Worm (Caenorhabditis elegans) whole organism, L3 larva: Measurements from ENCODE around the gene tpi-1.

Experiments used
- ama-1 ChIP-seq: fragments of 150-350 bp; optimal IDR thresholded peaks from 2 replicates; lab custom pipeline; 2018
- ceh-82 ChIP-seq: fragments of 150-350 bp; optimal IDR thresholded peaks from 2 replicates; lab custom pipeline; 2014; ENCODE audit warnings: missing biosample characterization, missing genetic modification characterization
- elt-2 ChIP-seq: sonication (generic microtip); optimal IDR thresholded peaks from 2 replicates; lab custom pipeline; 2016; ENCODE audit warnings: missing genetic modification reagents, mild to moderate bottlenecking, missing genetic modification characterization, missing compliant biosample characterization
- fkh-10 ChIP-seq: sonication (generic microtip); optimal IDR thresholded peaks from 2 replicates; lab custom pipeline; 2017; ENCODE audit warnings: missing biosample characterization, missing genetic modification reagents, missing genetic modification characterization
- pha-4 ChIP-seq: fragments of 150-350 bp; optimal IDR thresholded peaks from 2 replicates; lab custom pipeline; 2014; ENCODE audit warnings: missing biosample characterization, missing genetic modification reagents, missing genetic modification characterization
- pqm-1 ChIP-seq: fragments of 150-350 bp; optimal IDR thresholded peaks from 2 replicates; lab custom pipeline; 2017; ENCODE audit warnings: missing biosample characterization, missing genetic modification characterization, inconsistent platforms
- zag-1 ChIP-seq: fragments of 150-350 bp; optimal IDR thresholded peaks from 2 replicates; lab custom pipeline; 2014; ENCODE audit warnings: missing biosample characterization, missing genetic modification characterization

- TF ChIP-seq elt-2 (peak; percentile 72), pha-4 (peak; percentile 0), fkh-10 (GFP tag; lab: Kevin White, UChicago) (no peak), pqm-1 (tag; lab: Kevin White, UChicago) (peak; percentile 34), ama-1 (lab: Kevin White, UChicago) (no peak), zag-1 (tag; lab: Kevin White, UChicago) (no peak), ceh-82 (tag; lab: Kevin White, UChicago) (no peak)
These were observed 24.1 kb upstream of the tpi-1 start for ce11 chrII:12063076-12063475.
